Worm (Caenorhabditis elegans): ENCODE results near the gene nspa-8.

- TF ChIP-seq nhr-77 (tag; optimal IDR thresholded peaks at IDR 0.05) (no peak), mdl-1 (tag; optimal IDR thresholded peaks at IDR 0.05) (no peak), ZK546.5 (tag; optimal IDR thresholded peaks at IDR 0.05) (no peak), ama-1 (optimal IDR thresholded peaks at IDR 0.05) (no peak), pha-4 (tag; optimal IDR thresholded peaks at IDR 0.05) (no peak), ceh-82 (tag; optimal IDR thresholded peaks at IDR 0.05) (no peak), nhr-43 (tag; optimal IDR thresholded peaks at IDR 0.05; ENCODE audit: poor library complexity, severe bottlenecking) (no peak), nhr-11 (tag; optimal IDR thresholded peaks at IDR 0.05) (no peak), sea-2 (GFP tag; optimal IDR thresholded peaks at IDR 0.05) (no peak), lin-39 (tag; optimal IDR thresholded peaks at IDR 0.05) (peak; percentile 41), egl-27 (tag; optimal IDR thresholded peaks at IDR 0.05) (no peak), snpc-4 (tag; optimal IDR thresholded peaks at IDR 0.05) (no peak), aly-2 (tag; optimal IDR thresholded peaks at IDR 0.05) (no peak)
Measured at ce11 chrV:14831460-14832120, 4.7 kb upstream of the nspa-8 start.
